Fruit fly (Drosophila melanogaster): Measurements from ENCODE around the gene CG43251.

The CG43251 gene

DNA sequence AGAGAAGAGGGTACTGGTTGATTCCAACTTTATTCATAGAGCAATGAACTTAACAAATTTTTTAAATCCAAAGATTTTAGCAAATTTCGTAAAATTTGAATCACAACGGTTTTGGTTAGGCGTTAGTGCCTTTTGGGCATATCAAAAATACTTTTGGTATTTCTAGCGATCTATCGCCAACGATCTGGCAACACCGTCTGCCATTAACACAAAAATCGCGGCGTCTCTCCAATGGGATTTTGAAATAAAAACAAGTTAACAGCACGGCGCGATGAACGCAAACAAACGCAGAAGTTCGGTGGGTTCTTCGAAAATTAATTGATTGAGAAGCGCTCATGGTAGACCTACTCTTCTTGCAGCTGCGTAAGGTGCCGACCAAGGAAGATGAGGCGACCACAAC is 41.5 kb downstream of the CG43251 start, which contains the start of gene Spc105R:
Spc105R (plus strand) TSS at position 203 of the 400 bp plus-strand sequence.
- no peak for TF ChIP-seq pan (optimal IDR thresholded peaks at IDR 0.05)
- no peak for TF ChIP-seq Hnf4 (GFP tag; optimal IDR thresholded peaks at IDR 0.05)
- no peak for TF ChIP-seq Vsx2 (GFP tag; optimal IDR thresholded peaks at IDR 0.05; ENCODE audit: partially characterized antibody)
- TF ChIP-seq Sp1 (GFP tag; optimal IDR thresholded peaks at IDR 0.05): no peak
- no peak for TF ChIP-seq Rel (GFP tag; optimal IDR thresholded peaks at IDR 0.05)
- TF ChIP-seq Rel (tag; optimal IDR thresholded peaks at IDR 0.05): no peak
- TF ChIP-seq dl (GFP tag; optimal IDR thresholded peaks at IDR 0.05; ENCODE audit: insufficient read depth in 1 of 2, partially characterized antibody in 2 of 2): no peak
- no peak for TF ChIP-seq usp (GFP tag; optimal IDR thresholded peaks at IDR 0.05)
- no peak for TF ChIP-seq brk (GFP tag; optimal IDR thresholded peaks at IDR 0.05)
- no peak for TF ChIP-seq N (GFP tag; optimal IDR thresholded peaks at IDR 0.05)
- no peak for TF ChIP-seq Hr83 (GFP tag; optimal IDR thresholded peaks at IDR 0.05; ENCODE audit: poor library complexity, severe bottlenecking)
- TF ChIP-seq Jra (GFP tag; optimal IDR thresholded peaks at IDR 0.05): no peak
- no peak for TF ChIP-seq CG32264 (GFP tag; optimal IDR thresholded peaks at IDR 0.05)
